Fruit fly (Drosophila melanogaster) whole organism, prepupa: Measurements from ENCODE around the gene Ir7a.

Experiments used
- CG6276 ChIP-seq: fragments of 200-800 bp; sonication (Bioruptor generic); optimal IDR thresholded peaks from 2 replicates; lab custom pipeline; 2017; ENCODE audit warnings: missing biosample characterization, mild to moderate bottlenecking, missing genetic modification characterization
- CG6792 ChIP-seq: fragments of 200-800 bp; sonication (Bioruptor generic); optimal IDR thresholded peaks from 3 replicates; lab custom pipeline; 2016; ENCODE audit warnings: missing biosample characterization, missing genetic modification characterization
- CG7368 ChIP-seq: fragments of 200-800 bp; sonication (Bioruptor generic); optimal IDR thresholded peaks from 3 replicates; lab custom pipeline; 2016; ENCODE audit warnings: missing biosample characterization, missing genetic modification characterization
- Eip75B ChIP-seq: fragments of 200-800 bp; sonication (Bioruptor generic); optimal IDR thresholded peaks from 3 replicates; lab custom pipeline; 2016; ENCODE audit warnings: missing biosample characterization, missing genetic modification characterization
- Sox14 ChIP-seq: fragments of 200-800 bp; sonication (Bioruptor generic); optimal IDR thresholded peaks from 3 replicates; lab custom pipeline; 2016; ENCODE audit warnings: missing biosample characterization, missing genetic modification characterization
- pdm3 ChIP-seq: fragments of 200-800 bp; sonication (Bioruptor generic); optimal IDR thresholded peaks from 3 replicates; lab custom pipeline; 2016; ENCODE audit warnings: missing biosample characterization, missing genetic modification characterization
- spab ChIP-seq: fragments of 200-800 bp; sonication (Bioruptor generic); optimal IDR thresholded peaks from 2 replicates; lab custom pipeline; 2017; ENCODE audit warnings: missing biosample characterization, mild to moderate bottlenecking, missing genetic modification characterization, missing genetic modification reagents
- svp ChIP-seq: fragments of 200-800 bp; sonication (Bioruptor generic); peaks from one replicate; lab custom pipeline; 2016; ENCODE audit warnings: missing biosample characterization, missing genetic modification characterization
- topi ChIP-seq: fragments of 200-800 bp; sonication (Bioruptor generic); optimal IDR thresholded peaks from 3 replicates; lab custom pipeline; 2016; ENCODE audit warnings: missing biosample characterization, missing genetic modification characterization

- TF ChIP-seq Eip75B (GFP tag; lab: Kevin White, UChicago) (no peak), CG6792 (GFP tag; lab: Kevin White, UChicago) (no peak), Sox14 (GFP tag; lab: Kevin White, UChicago) (no peak), svp (no peak), topi (GFP tag; lab: Kevin White, UChicago) (no peak), CG7368 (no peak), pdm3 (GFP tag; lab: Kevin White, UChicago) (no peak), spab (GFP tag; lab: Kevin White, UChicago) (no peak), CG6276 (GFP tag; lab: Kevin White, UChicago) (no peak)
These were observed 3.5 kb downstream of the Ir7a start, which contains the start of gene CG34338 for dm6 chrX:7768147-7768787.
